Worm (Caenorhabditis elegans) whole organism, dauer: ENCODE data around the gene srx-80.

ENCODE experiments used
- unc-62 ChIP-seq: sonication (generic microtip); optimal IDR thresholded peaks from 2 replicates; lab custom pipeline; 2017; ENCODE audit warnings: missing biosample characterization, missing genetic modification reagents, missing genetic modification characterization

The srx-80 gene

ce11 chrV:11629222-11630026 lies 35.9 kb downstream of the srx-80 start, which contains the start of gene F35B12.10:
TSS of gene F35B12.10 (minus strand) at chrV:11629272.
- no peak for TF ChIP-seq unc-62 (GFP tag; lab: Kevin White, UChicago)

ce11 chrV:11631128-11631527 lies 37.6 kb downstream of the srx-80 start:
- TF ChIP-seq unc-62 (GFP tag; lab: Kevin White, UChicago), result no peak

ce11 chrV:11635587-11635986 lies 42.1 kb downstream of the srx-80 start:
- TF ChIP-seq unc-62 (GFP tag; lab: Kevin White, UChicago), result no peak

- no peak for TF ChIP-seq unc-62 (GFP tag; lab: Kevin White, UChicago)
These were observed 43.7 kb downstream of the srx-80 start, which contains the start of gene sipa-1 for ce11 chrV:11637191-11637590. TSS of gene sipa-1 (minus strand) at chrV:11637291.

- TF ChIP-seq unc-62 (GFP tag; lab: Kevin White, UChicago), result no peak
These were observed 45.1 kb downstream of the srx-80 start for ce11 chrV:11638634-11639117.

- TF ChIP-seq unc-62 (GFP tag; lab: Kevin White, UChicago), result no peak
These were observed 47.8 kb downstream of the srx-80 start for ce11 chrV:11641298-11641787.

- no peak for TF ChIP-seq unc-62 (GFP tag; lab: Kevin White, UChicago)
These were observed 50.6 kb downstream of the srx-80 start, which contains the start of gene bir-1 for ce11 chrV:11644166-11644565. TSS of gene bir-1 (plus strand) at chrV:11644477.
